Worm (Caenorhabditis elegans) whole organism, L4 larva: ENCODE data around the gene C33C12.1.
"Not testable (repeated sequence)": the region's sequence is repeated elsewhere in the genome, so short reads cannot be mapped to it uniquely, and the experiment has no call there.

Experiments
- aly-2 ChIP-seq: sonication (generic microtip); optimal IDR thresholded peaks from 2 replicates; lab custom pipeline; 2018; ENCODE audit warnings: missing biosample characterization, missing genetic modification characterization
- ceh-28 ChIP-seq: fragments of 150-350 bp; optimal IDR thresholded peaks from 2 replicates; lab custom pipeline; 2014; ENCODE audit warnings: missing biosample characterization, missing genetic modification reagents, missing genetic modification characterization
- daf-19 ChIP-seq: fragments of 200-800 bp; sonication (Bioruptor generic); conservative IDR thresholded peaks from 2 replicates; pipeline ENCODE4 v1.3.6; 2022; ENCODE audit warnings: missing genetic modification characterization, missing compliant biosample characterization
- fos-1 ChIP-seq: fragments of 150-350 bp; optimal IDR thresholded peaks from 2 replicates; lab custom pipeline; 2014; ENCODE audit warnings: missing biosample characterization, missing genetic modification characterization
- hlh-30 ChIP-seq: sonication (generic microtip); optimal IDR thresholded peaks from 2 replicates; lab custom pipeline; 2017; ENCODE audit warnings: antibody characterized with exemption, mild to moderate bottlenecking, missing genetic modification characterization, missing compliant biosample characterization; ENCODE audit not compliant: insufficient read depth
- lin-13 ChIP-seq: fragments of 150-350 bp; optimal IDR thresholded peaks from 2 replicates; lab custom pipeline; 2014; ENCODE audit warnings: missing biosample characterization, missing genetic modification reagents, missing genetic modification characterization
- lin-39 ChIP-seq: fragments of 150-350 bp; optimal IDR thresholded peaks from 2 replicates; lab custom pipeline; 2014; ENCODE audit warnings: missing biosample characterization, missing genetic modification reagents, missing genetic modification characterization
- lsy-2 ChIP-seq, 2 experiments: fragments of 150-350 bp in 1 of 2; sonication (generic microtip) in 1 of 2; optimal IDR thresholded peaks; 2 replicates each; lab custom pipeline; 2014 to 2017; ENCODE audit warnings: missing biosample characterization in 2 of 2, missing genetic modification characterization in 2 of 2
- mep-1 ChIP-seq: fragments of 150-350 bp; sonication (generic microtip); optimal IDR thresholded peaks from 3 replicates; lab custom pipeline; 2014; ENCODE audit warnings: missing biosample characterization, missing genetic modification characterization
- nhr-11 ChIP-seq: fragments of 150-350 bp; optimal IDR thresholded peaks from 2 replicates; lab custom pipeline; 2014; ENCODE audit warnings: missing biosample characterization, missing genetic modification characterization
- nhr-42 ChIP-seq: fragments of 200-800 bp; sonication (Bioruptor generic); IDR thresholded peaks from 2 replicates; pipeline ENCODE4 v1.3.6; 2022; ENCODE audit warnings: missing genetic modification characterization, missing compliant biosample characterization
- pqm-1 ChIP-seq: sonication (generic microtip); optimal IDR thresholded peaks from 2 replicates; lab custom pipeline; 2017; ENCODE audit warnings: missing biosample characterization, missing genetic modification characterization
- spr-3 ChIP-seq: fragments of 200-800 bp; sonication (Bioruptor generic); optimal IDR thresholded peaks from 2 replicates; lab custom pipeline; 2018; ENCODE audit warnings: mild to moderate bottlenecking, missing genetic modification characterization, missing compliant biosample characterization
- vab-7 ChIP-seq: fragments of 200-800 bp; sonication (Bioruptor generic); IDR thresholded peaks from 2 replicates; pipeline ENCODE4 v1.3.6; 2022; ENCODE audit warnings: missing genetic modification reagents, missing genetic modification characterization, missing compliant biosample characterization

DNA sequence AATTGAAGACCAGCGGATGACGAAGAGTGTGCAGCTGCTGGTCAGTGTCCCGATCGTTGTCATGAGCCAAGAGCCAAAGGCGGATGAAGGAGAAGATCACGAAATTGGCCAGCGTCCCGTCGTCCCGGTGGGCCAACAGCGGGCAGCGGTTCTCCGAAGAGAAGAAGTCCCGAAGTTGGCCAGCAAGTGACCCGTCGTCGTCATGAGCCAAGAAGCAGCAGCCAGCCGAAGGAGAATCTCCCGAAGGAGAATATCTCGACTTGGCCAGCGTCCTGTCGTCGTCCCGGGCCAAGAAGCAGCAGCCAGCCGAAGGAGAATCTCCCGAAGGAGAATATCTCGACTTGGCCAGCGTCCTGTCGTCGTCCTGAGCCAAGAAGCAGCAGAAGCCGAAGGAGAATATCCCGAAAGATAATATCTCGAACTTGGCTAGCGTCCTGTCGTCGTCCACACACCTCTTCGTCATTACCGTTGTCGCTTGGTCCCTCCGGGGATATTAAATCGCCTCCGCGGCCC, 34.6 kb upstream of the C33C12.1 start, which contains the start of gene C33C12.11:
- TF ChIP-seq hlh-30 (tag; lab: Kevin White, UChicago); aly-2 (tag; lab: Kevin White, UChicago); lin-13; pqm-1; nhr-11 (tag; lab: Kevin White, UChicago); daf-19 (GFP tag; lab: Robert Waterston, UW); spr-3 (GFP tag; lab: Kevin White, UChicago); vab-7 (GFP tag; lab: Robert Waterston, UW); fos-1 (tag; lab: Kevin White, UChicago); lin-39 (tag; lab: Kevin White, UChicago); mep-1 (tag; lab: Kevin White, UChicago); nhr-42 (GFP tag; lab: Robert Waterston, UW); lsy-2 (tag; optimal IDR thresholded peaks at IDR 0.05; lab: Kevin White, UChicago); ceh-28 (tag; lab: Kevin White, UChicago): not testable (repeated sequence)
